Worm (Caenorhabditis elegans) whole organism, late embryonic: Measurements from ENCODE around the gene sre-54.

Experiments
- C08G9.2 ChIP-seq: sonication (generic microtip); optimal IDR thresholded peaks from 2 replicates; lab custom pipeline; 2016; ENCODE audit warnings: mild to moderate bottlenecking, missing genetic modification characterization, moderate library complexity, missing compliant biosample characterization
- C38D4.7 ChIP-seq: fragments of 200-800 bp; sonication (Bioruptor generic); optimal IDR thresholded peaks from 2 replicates; lab custom pipeline; 2018; ENCODE audit warnings: mild to moderate bottlenecking, missing genetic modification characterization, moderate library complexity, missing compliant biosample characterization
- K02D7.2 ChIP-seq: sonication (generic microtip); optimal IDR thresholded peaks from 2 replicates; lab custom pipeline; 2017; ENCODE audit warnings: mild to moderate bottlenecking, missing genetic modification characterization, missing compliant biosample characterization
- ama-1 ChIP-seq: fragments of 150-350 bp; optimal IDR thresholded peaks from 2 replicates; lab custom pipeline; 2014
- hlh-6 ChIP-seq: sonication (generic microtip); optimal IDR thresholded peaks from 2 replicates; lab custom pipeline; 2016; ENCODE audit warnings: missing genotype, missing genetic modification characterization, missing compliant biosample characterization
- nfya-1 ChIP-seq: sonication (generic microtip); optimal IDR thresholded peaks from 2 replicates; lab custom pipeline; 2017; ENCODE audit warnings: missing genetic modification characterization, mild to moderate bottlenecking, missing compliant biosample characterization, antibody characterized with exemption, moderate library complexity
- nhr-11 ChIP-seq: fragments of 150-350 bp; optimal IDR thresholded peaks from 2 replicates; lab custom pipeline; 2014; ENCODE audit warnings: missing biosample characterization, missing genetic modification characterization
- pha-4 ChIP-seq: fragments of 150-350 bp; optimal IDR thresholded peaks from 2 replicates; lab custom pipeline; 2018; ENCODE audit warnings: missing biosample characterization, missing genetic modification reagents, missing genetic modification characterization
- pqm-1 ChIP-seq: sonication (generic microtip); optimal IDR thresholded peaks from 2 replicates; lab custom pipeline; 2016; ENCODE audit warnings: missing genetic modification characterization, missing compliant biosample characterization
- tbx-2 ChIP-seq: sonication (generic microtip); optimal IDR thresholded peaks from 2 replicates; lab custom pipeline; 2016; ENCODE audit warnings: missing genetic modification characterization, missing compliant biosample characterization
- unc-42 ChIP-seq: sonication (generic microtip); optimal IDR thresholded peaks from 2 replicates; lab custom pipeline; 2016; ENCODE audit warnings: missing genotype, missing genetic modification characterization, missing compliant biosample characterization

DNA sequence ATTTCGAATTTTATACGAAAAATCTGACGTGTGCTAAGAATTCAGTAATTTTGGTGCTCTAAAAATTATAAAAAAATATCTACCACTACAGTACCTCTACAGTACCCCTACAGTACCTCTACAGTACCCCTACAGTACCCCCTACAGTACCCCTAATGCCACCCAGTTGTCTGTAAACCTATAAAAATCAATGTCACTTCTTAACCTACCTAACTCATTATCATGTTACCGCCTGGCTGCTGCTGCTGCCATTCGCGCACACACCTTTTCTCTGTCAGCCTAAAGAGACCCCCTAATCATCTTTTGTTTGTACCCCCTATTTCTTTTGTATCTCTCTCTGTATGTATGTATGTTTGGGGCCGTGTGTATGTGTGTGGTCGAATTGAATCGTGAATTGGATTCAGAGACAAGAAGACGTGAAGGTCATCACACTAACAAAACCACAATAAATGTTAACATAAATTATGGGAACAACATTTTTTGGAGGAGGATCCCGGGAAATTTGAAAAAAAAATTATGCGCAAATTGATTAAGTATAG is 18.1 kb downstream of the sre-54 start:
- TF ChIP-seq pqm-1 (no peak), ama-1 (no peak), hlh-6 (no peak), unc-42 (tag; lab: Kevin White, UChicago) (no peak), pha-4 (tag; lab: Kevin White, UChicago) (no peak), C08G9.2 (tag; lab: Kevin White, UChicago) (no peak), nhr-11 (tag; lab: Kevin White, UChicago) (no peak), nfya-1 (tag; lab: Kevin White, UChicago) (peak; percentile 17), tbx-2 (tag; lab: Kevin White, UChicago) (no peak), K02D7.2 (tag; lab: Kevin White, UChicago) (no peak), C38D4.7 (GFP tag; lab: Kevin White, UChicago) (no peak)
